Fruit fly (Drosophila melanogaster): ENCODE data around the gene CG13251.

Gene CG13251

dm6 chr3L:20663967-20664366 lies 27.0 kb downstream of the CG13251 start:
- TF ChIP-seq onecut (GFP tag; IDR thresholded peaks at IDR 0.05) (peak; percentile 23; the same call in 1 of the 2 replicates), CG12071 (GFP tag; optimal IDR thresholded peaks at IDR 0.05) (peak; percentile 46), CG8359 (GFP tag; optimal IDR thresholded peaks at IDR 0.05; ENCODE audit: borderline replicate concordance) (peak; percentile 14), CG12219 (GFP tag; optimal IDR thresholded peaks at IDR 0.05) (peak; percentile 44), bsh (GFP tag; optimal IDR thresholded peaks at IDR 0.05) (peak in 1 of 2 experiments; percentile 20), CG6689 (GFP tag; IDR thresholded peaks at IDR 0.05) (no peak), CG17568 (GFP tag; optimal IDR thresholded peaks at IDR 0.05) (peak; percentile 22), CG11504 (tag; optimal IDR thresholded peaks at IDR 0.05) (peak; percentile 8), CG9932 (GFP tag; IDR thresholded peaks at IDR 0.05) (0 out of 2 replicates have a peak, but pooled peaks have one; percentile 34), CG33557 (GFP tag; optimal IDR thresholded peaks at IDR 0.05) (peak; percentile 35), ken (GFP tag; IDR thresholded peaks at IDR 0.05) (0 out of 3 replicates have a peak, but pooled peaks have one; percentile 13), gfzf (GFP tag; optimal IDR thresholded peaks at IDR 0.05) (no peak), CG12769 (tag; optimal IDR thresholded peaks at IDR 0.05) (peak; percentile 43), CG8290 (GFP tag; optimal IDR thresholded peaks at IDR 0.05) (no peak), CG8290 (tag; optimal IDR thresholded peaks at IDR 0.05) (no peak), Asciz (GFP tag; optimal IDR thresholded peaks at IDR 0.05) (peak; percentile 29), lab (GFP tag; optimal IDR thresholded peaks at IDR 0.05) (peak; percentile 25), CG4617 (GFP tag; optimal IDR thresholded peaks at IDR 0.05; ENCODE audit: borderline replicate concordance) (no peak), CG3407 (GFP tag; optimal IDR thresholded peaks at IDR 0.05) (peak; percentile 18), Max (GFP tag; optimal IDR thresholded peaks at IDR 0.05) (no peak), CG17359 (tag; optimal IDR thresholded peaks at IDR 0.05) (peak; percentile 36), CG18619 (GFP tag; optimal IDR thresholded peaks at IDR 0.05) (no peak), NFAT (GFP tag; IDR thresholded peaks at IDR 0.05) (peak; percentile 35; the same call in 1 of the 2 replicates), Dfd (GFP tag; optimal IDR thresholded peaks at IDR 0.05) (no peak), fd96Cb (tag; optimal IDR thresholded peaks at IDR 0.05) (no peak), CG10366 (GFP tag; IDR thresholded peaks at IDR 0.05) (no peak), Nf-YB (GFP tag; optimal IDR thresholded peaks at IDR 0.05) (peak; percentile 21), Ptx1 (GFP tag; IDR thresholded peaks at IDR 0.05) (no peak), tgo (GFP tag; IDR thresholded peaks at IDR 0.05) (no peak), disco-r (GFP tag; optimal IDR thresholded peaks at IDR 0.05) (peak; percentile 23), CG31224 (GFP tag; IDR thresholded peaks at IDR 0.05) (no peak), kni (GFP tag; optimal IDR thresholded peaks at IDR 0.05) (peak; percentile 72), eve (GFP tag; optimal IDR thresholded peaks at IDR 0.05) (no peak), odd (GFP tag; optimal IDR thresholded peaks at IDR 0.05) (peak; percentile 24), CG17186 (GFP tag; optimal IDR thresholded peaks at IDR 0.05) (no peak), caup (GFP tag; optimal IDR thresholded peaks at IDR 0.05; ENCODE audit: severe bottlenecking) (peak; percentile 18), CG5180 (GFP tag; optimal IDR thresholded peaks at IDR 0.05) (peak; percentile 11), CG13775 (GFP tag; optimal IDR thresholded peaks at IDR 0.05) (peak; percentile 2), Mes4 (GFP tag; optimal IDR thresholded peaks at IDR 0.05) (peak; percentile 23), CG2116 (GFP tag; optimal IDR thresholded peaks at IDR 0.05) (no peak), CG7839 (tag; optimal IDR thresholded peaks at IDR 0.05) (peak; percentile 6), CG9609 (GFP tag; optimal IDR thresholded peaks at IDR 0.05) (peak; percentile 0), tx (GFP tag; optimal IDR thresholded peaks at IDR 0.05) (no peak), Kr (GFP tag; optimal IDR thresholded peaks at IDR 0.05) (no peak), HHEX (GFP tag; optimal IDR thresholded peaks at IDR 0.05) (peak; percentile 23), p53 (GFP tag; optimal IDR thresholded peaks at IDR 0.05) (peak; percentile 26), twi (tag; optimal IDR thresholded peaks at IDR 0.05) (no peak), CG10321 (GFP tag; IDR thresholded peaks at IDR 0.05) (no peak), vvl (GFP tag; IDR thresholded peaks at IDR 0.05) (peak; percentile 34; the same call in 1 of the 2 replicates), CG13296 (GFP tag; optimal IDR thresholded peaks at IDR 0.05) (no peak)
